Fruit fly (Drosophila melanogaster) whole organism: Measurements from ENCODE around the gene HP1e.
A peak's percentile ranks its signal among the peaks of the same experiment; 100 is the strongest.

Source experiments
- CG8478 ChIP-seq: fragments of >200 bp; optimal IDR thresholded peaks from 2 replicates; lab custom pipeline; 2018; ENCODE audit warnings: inconsistent platforms
- Dll ChIP-seq: fragments of >200 bp; optimal IDR thresholded peaks from 2 replicates; lab custom pipeline; 2017
- EcR ChIP-seq, 2 experiments: fragments of >200 bp; optimal IDR thresholded peaks; 2 replicates each; lab custom pipeline; 2017; ENCODE audit warnings: missing biosample characterization in 2 of 2, missing genetic modification characterization in 2 of 2, missing genetic modification reagents in 2 of 2
- pan ChIP-seq: fragments of >200 bp; optimal IDR thresholded peaks from 2 replicates; lab custom pipeline; 2017
- psq ChIP-seq: fragments of >200 bp; optimal IDR thresholded peaks from 2 replicates; lab custom pipeline; 2017
- usp ChIP-seq: fragments of >200 bp; optimal IDR thresholded peaks from 2 replicates; lab custom pipeline; 2017; ENCODE audit warnings: missing biosample characterization, missing genetic modification characterization, mixed read lengths

The HP1e gene

DNA sequence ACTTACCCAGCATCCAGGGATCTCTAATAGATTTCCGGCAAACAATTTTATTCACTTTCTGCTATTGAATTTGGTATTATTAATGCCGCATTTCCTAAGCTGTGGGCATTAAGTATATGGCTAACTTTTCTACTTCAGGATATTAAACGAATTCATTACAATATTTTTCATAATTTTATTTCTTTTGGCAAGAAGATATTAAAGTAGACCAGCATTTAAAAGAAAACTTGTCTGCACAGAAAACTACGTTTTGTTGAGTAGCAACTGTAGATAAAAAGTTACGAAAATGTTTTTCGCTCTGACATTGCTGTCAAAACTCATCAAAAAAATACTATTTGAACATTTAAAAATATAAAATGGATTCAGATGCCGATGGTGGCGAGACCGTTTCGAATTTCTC, at the start of gene HP1e:
Gene HP1e (plus strand): TSS at position 301 of the 400 bp plus-strand sequence.
- TF ChIP-seq psq (no peak), EcR (GFP tag; optimal IDR thresholded peaks at IDR 0.05; lab: Kevin White, UChicago) (no peak), CG8478 (lab: Kevin White, UChicago) (no peak), Dll (lab: Kevin White, UChicago) (no peak), usp (GFP tag; lab: Kevin White, UChicago) (no peak)

DNA sequence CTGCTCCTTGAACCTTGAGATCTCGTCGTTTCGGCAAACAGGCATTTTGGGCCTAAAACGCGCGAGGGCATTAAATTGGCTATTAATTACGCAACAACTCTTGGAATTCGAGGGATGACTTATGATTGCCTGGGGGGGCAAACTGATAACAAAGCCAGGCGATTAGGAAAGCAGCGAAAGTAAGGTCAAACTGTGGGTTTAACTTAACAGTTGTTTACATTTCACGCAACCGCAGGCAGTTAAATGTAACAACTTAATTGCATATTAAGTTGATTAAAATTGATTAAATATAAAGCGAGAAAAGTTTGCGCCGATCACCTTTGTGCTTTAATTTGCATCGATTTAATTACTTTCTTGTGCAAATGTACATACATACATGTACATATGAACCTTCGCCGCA, 33.9 kb upstream of the HP1e start:
- TF ChIP-seq CG8478 (lab: Kevin White, UChicago) (no peak), EcR (GFP tag; optimal IDR thresholded peaks at IDR 0.05; lab: Kevin White, UChicago) (no peak)

DNA sequence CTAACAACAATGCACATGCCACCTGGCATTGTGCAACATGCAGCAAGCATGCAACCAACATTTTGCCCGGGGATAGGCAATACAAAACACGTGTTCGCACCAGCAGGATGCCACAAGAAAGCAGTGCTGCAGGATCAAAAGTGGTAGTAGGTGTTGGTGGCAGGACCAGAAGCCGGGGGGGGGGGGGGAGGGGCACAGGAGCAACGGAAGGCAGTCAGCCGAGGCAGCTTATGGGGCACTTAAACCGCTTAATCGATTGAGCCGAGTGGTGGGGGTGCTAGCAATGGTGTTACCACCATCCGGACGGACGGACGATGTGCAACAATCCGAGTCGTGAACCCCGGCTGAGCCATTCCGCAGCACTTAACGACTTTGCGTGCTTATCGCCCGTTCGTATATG, 24.4 kb upstream of the HP1e start:
- TF ChIP-seq EcR (GFP tag; optimal IDR thresholded peaks at IDR 0.05; lab: Kevin White, UChicago), result no peak
- TF ChIP-seq CG8478 (lab: Kevin White, UChicago), result no peak
- no peak for TF ChIP-seq psq
- TF ChIP-seq Dll (lab: Kevin White, UChicago), result no peak
- TF ChIP-seq usp (GFP tag; lab: Kevin White, UChicago), result no peak
- no peak for TF ChIP-seq pan (lab: Kevin White, UChicago)

DNA sequence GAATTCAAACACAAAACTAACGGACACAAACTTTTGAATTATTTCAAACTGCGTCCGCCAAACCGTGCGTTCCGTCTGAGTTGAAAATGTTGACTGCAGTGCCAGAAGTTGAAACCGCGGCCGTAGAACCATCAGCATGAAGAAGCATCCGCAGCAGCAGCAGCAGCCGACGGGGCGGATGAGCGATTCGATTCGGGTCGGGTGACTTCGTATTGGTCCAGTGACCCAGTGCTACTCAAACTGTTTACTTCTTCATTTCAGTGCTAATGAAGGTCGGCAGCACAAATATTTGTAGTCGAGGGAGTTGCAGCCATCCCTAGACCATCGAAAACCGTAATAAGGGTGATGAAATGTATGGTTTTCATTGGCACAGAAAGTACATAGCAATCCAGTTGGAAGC, 6.8 kb downstream of the HP1e start, which contains the start of gene CG8861:
Gene CG8861 (minus strand): TSS at position 101 of the 400 bp plus-strand sequence.
- TF ChIP-seq Dll (lab: Kevin White, UChicago), result no peak
- TF ChIP-seq pan (lab: Kevin White, UChicago), result no peak
- TF ChIP-seq psq, result no peak
- no peak for TF ChIP-seq usp (GFP tag; lab: Kevin White, UChicago)
- TF ChIP-seq CG8478 (lab: Kevin White, UChicago), result no peak
- no peak for TF ChIP-seq EcR (GFP tag; optimal IDR thresholded peaks at IDR 0.05; lab: Kevin White, UChicago)

DNA sequence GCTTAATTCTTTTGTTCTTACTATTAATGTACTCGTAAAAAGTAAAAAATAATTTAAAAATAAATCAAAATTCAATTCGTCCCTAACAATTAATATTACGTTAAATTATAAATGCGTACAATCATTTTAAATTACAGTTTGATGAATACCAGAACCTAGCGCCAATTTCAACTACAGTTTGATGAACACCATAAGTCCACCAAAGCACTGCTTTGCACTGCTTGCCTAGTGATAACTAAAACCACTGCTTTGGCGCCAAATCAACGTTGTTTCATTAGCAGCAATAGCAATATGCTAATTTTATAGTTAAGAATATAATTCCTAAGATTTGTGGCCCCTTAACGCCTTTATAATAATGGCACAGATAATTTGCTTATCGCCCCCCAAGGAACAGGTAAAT, 7.2 kb downstream of the HP1e start:
- no peak for TF ChIP-seq CG8478 (lab: Kevin White, UChicago)
- TF ChIP-seq pan (lab: Kevin White, UChicago), result no peak
- TF ChIP-seq Dll (lab: Kevin White, UChicago), result no peak
- no peak for TF ChIP-seq psq
- no peak for TF ChIP-seq EcR (GFP tag; optimal IDR thresholded peaks at IDR 0.05; lab: Kevin White, UChicago)
- TF ChIP-seq usp (GFP tag; lab: Kevin White, UChicago), result no peak

DNA sequence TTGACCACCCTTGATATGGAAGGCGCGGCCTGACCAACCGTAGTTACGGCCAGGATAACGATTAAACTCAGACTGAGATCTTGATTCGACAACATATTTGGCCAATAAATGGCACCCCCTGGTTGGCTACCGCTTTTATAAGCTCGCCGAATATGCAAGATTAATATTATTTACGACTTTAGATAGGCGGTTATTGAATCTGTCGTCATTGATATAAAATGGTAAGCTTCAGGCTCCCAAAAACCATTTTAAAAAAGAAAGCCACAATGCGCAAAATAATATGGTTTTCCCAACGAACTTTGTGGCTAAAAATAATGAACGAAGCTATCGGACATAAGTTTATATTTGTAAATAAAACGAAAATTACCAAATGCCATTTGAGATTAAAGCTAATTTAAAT, 8.7 kb downstream of the HP1e start, which contains the start of gene CG12951:
Gene CG12951 (minus strand): TSS at position 101 of the 400 bp plus-strand sequence.
- TF ChIP-seq Dll (lab: Kevin White, UChicago) (no peak), EcR (GFP tag; optimal IDR thresholded peaks at IDR 0.05; lab: Kevin White, UChicago) (no peak), psq (no peak), usp (GFP tag; lab: Kevin White, UChicago) (no peak), CG8478 (lab: Kevin White, UChicago) (no peak), pan (lab: Kevin White, UChicago) (no peak)

DNA sequence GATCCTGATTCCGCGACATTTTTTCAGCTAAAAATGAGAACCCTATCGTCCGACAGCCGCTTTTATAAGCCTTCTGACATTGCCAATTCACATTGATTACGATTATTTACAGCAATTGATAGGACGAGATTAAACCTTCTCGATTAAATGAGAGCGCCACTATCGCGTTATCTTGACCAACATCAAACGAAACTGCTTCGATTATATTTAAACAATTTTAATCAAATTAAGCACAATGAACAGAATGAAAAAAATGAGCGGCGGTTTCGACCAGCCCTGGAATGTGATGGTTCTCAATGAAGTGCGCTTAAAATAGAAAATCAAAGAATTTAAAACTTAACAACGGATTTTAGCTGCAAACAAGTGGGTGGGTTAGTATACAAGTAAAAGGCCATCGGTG, 10.3 kb downstream of the HP1e start, which contains the start of gene CG16749:
Gene CG16749 (minus strand): TSS at position 25 of the 400 bp plus-strand sequence.
- TF ChIP-seq psq, result no peak

DNA sequence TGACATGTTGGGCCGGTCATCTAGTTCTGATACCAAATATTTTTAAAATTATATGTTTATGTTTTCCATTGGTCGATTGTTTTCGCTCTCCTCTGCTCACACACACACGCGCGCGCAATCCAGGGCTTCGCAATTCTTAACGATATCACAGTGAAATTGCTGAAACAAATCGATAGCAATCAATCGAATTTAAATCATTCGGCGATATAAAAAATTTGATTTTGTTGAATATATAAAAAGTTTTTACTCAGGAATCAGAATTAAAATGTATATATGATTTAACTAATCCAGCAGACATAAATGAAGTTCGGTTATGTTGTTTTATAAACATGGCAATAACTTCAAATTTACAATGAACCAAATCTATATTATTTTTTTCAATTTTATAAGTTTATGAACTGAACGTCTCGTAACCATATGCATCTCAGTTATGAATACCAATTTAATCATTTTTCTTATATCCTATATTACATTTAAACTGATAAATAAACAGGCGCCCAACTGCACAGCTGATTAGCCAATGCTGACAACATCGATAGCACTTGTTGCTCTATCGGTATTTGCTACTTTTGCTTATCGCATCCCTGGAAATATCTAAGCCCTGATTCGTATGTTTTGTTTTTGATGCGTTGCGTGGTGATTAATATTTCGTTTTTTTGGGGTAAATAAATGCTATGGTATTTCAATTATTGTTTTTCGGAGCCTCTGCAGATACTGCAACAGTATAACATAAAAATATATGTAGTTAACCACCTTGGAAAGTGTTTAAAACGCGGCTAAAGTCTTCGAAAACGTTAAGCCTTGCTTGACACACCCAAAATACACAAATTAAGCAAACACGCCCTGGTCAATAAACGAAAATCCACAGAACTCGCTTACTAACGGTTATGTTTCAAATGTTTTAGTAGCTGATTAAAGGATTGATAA, 13.3 kb downstream of the HP1e start, which contains the start of the genes Aduk and pasi2:
Gene Aduk (minus strand): TSS at position 123 of the 927 bp plus-strand sequence.
Gene pasi2 (plus strand): TSS at position 579 of the 927 bp plus-strand sequence.
- TF ChIP-seq pan (lab: Kevin White, UChicago) (no peak), psq (no peak), CG8478 (lab: Kevin White, UChicago) (no peak), EcR (GFP tag; optimal IDR thresholded peaks at IDR 0.05; lab: Kevin White, UChicago) (no peak), usp (GFP tag; lab: Kevin White, UChicago) (no peak), Dll (lab: Kevin White, UChicago) (no peak)

DNA sequence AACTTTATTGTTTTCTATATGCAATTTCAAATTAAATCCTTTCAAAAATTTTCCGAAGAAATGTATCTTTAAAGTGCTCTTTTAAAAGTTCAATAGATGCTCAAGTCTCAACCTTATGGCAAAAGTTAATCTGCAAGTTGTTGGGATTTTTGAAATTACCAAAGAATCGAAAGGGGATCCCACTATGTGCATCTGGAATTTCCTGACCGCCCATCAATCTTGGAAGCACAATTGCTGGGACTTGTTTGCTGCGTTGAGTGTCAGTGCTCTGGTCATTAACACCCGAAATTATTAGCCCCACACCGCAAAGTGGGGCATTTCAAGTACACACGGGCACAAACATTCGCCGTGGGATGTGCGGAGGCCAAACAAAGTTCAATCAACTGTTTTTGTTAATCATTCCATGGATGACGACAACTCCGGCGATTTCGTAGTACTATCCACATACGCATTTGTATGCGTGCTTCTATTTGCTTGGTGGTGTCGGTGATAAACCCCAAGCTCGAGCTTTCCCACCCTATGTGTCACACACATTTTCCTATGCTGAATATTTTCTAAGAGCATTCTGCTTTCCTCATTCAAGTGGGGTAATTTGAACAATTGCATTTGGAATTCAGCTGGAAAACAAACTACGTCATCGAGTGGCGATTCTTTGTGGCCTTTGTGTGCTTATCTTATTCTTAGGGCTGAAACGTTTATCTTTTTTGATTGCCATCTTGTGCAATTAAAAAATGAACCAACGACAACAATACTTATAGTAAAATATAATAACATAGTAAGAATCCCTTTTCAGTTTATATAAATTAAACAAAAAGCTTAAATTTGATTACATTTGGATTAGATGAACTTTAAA, 16.1 kb downstream of the HP1e start:
- no peak for TF ChIP-seq usp (GFP tag; lab: Kevin White, UChicago)
- no peak for TF ChIP-seq pan (lab: Kevin White, UChicago)
- TF ChIP-seq Dll (lab: Kevin White, UChicago), result no peak
- TF ChIP-seq CG8478 (lab: Kevin White, UChicago), result no peak
- no peak for TF ChIP-seq EcR (GFP tag; optimal IDR thresholded peaks at IDR 0.05; lab: Kevin White, UChicago)
- TF ChIP-seq psq, result no peak

DNA sequence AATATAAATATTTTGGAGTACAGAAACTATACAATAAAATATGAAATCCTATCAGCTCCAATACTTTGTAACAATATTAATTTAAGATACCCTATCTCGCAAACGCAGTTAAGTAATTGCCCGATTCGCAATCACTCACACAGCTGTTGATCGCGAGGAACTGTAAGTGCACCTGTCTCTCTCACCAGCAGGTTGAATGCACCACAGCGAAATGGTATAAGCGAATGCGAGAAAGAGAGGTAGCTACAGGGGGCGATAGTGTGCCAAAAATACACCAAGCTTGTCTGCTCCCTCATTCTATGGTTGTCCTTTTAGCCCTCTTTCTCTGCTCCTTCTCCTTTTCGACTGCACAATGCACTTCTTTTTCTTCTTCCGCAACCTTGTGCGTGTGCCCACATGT, 17.2 kb downstream of the HP1e start:
- no peak for TF ChIP-seq psq
- peak in 1 of 2 experiments; percentile 87 for TF ChIP-seq EcR (GFP tag; optimal IDR thresholded peaks at IDR 0.05; lab: Kevin White, UChicago)
- no peak for TF ChIP-seq pan (lab: Kevin White, UChicago)
- no peak for TF ChIP-seq Dll (lab: Kevin White, UChicago)
